Worm (Caenorhabditis elegans) whole organism, mixed stage, embryonic: ENCODE measurements around the gene Y39A1A.10.

Experiments used
- mab-5 ChIP-seq: fragments of 150-350 bp; optimal IDR thresholded peaks from 2 replicates; lab custom pipeline; 2014; ENCODE audit warnings: missing biosample characterization, missing genetic modification characterization
- nhr-12 ChIP-seq: fragments of 150-350 bp; optimal IDR thresholded peaks from 2 replicates; lab custom pipeline; 2014; ENCODE audit warnings: missing biosample characterization, missing genetic modification characterization
- nhr-28 ChIP-seq: fragments of 150-350 bp; optimal IDR thresholded peaks from 2 replicates; lab custom pipeline; 2014; ENCODE audit warnings: missing biosample characterization, missing genetic modification characterization
- snpc-4 ChIP-seq: fragments of 150-350 bp; optimal IDR thresholded peaks from 2 replicates; lab custom pipeline; 2014; ENCODE audit warnings: missing biosample characterization, missing genetic modification characterization
- ztf-11 ChIP-seq: fragments of 150-350 bp; optimal IDR thresholded peaks from 2 replicates; lab custom pipeline; 2014; ENCODE audit warnings: missing biosample characterization, missing genetic modification characterization

- TF ChIP-seq snpc-4 (tag; lab: Kevin White, UChicago) = no peak
- no peak for TF ChIP-seq ztf-11 (tag; lab: Kevin White, UChicago)
- no peak for TF ChIP-seq nhr-12 (tag; lab: Kevin White, UChicago)
- TF ChIP-seq nhr-28 (tag; lab: Kevin White, UChicago) = no peak
- TF ChIP-seq mab-5 = no peak
These were observed 46.4 kb downstream of the Y39A1A.10 start, which contains the start of gene Y39A1A.16 for ce11 chrIII:10678971-10679370.
